Fruit fly (Drosophila melanogaster): ENCODE measurements around the gene hng3.
A peak's percentile ranks its signal among the peaks of the same experiment; 100 is the strongest.

hng3 gene

dm6 chr3L:776201-776600, 20.9 kb upstream of the hng3 start (continued):
- TF ChIP-seq unc-4 (GFP tag; IDR thresholded peaks at IDR 0.05; ENCODE audit: partially characterized antibody) (no peak), Dp (GFP tag; optimal IDR thresholded peaks at IDR 0.05) (no peak), D19B (GFP tag; optimal IDR thresholded peaks at IDR 0.05) (no peak), CG13296 (GFP tag; optimal IDR thresholded peaks at IDR 0.05) (no peak), CG33213 (GFP tag; optimal IDR thresholded peaks at IDR 0.05) (no peak), CG2712 (tag; optimal IDR thresholded peaks at IDR 0.05) (peak; percentile 21), ftz-f1 (GFP tag; optimal IDR thresholded peaks at IDR 0.05) (no peak), schlank (tag; optimal IDR thresholded peaks at IDR 0.05) (no peak), psq (GFP tag; optimal IDR thresholded peaks at IDR 0.05) (no peak), CkIIα-i1 (GFP tag; IDR thresholded peaks at IDR 0.05) (no peak), CG6854 (GFP tag; optimal IDR thresholded peaks at IDR 0.05) (no peak), Fer1 (GFP tag; optimal IDR thresholded peaks at IDR 0.05) (no peak), CG11398 (GFP tag; optimal IDR thresholded peaks at IDR 0.05) (no peak)

- TF ChIP-seq Rfx (GFP tag; IDR thresholded peaks at IDR 0.05) (peak; percentile 43; the same call in 1 of the 2 replicates), CG11723 (GFP tag; optimal IDR thresholded peaks at IDR 0.05) (no peak), esg (GFP tag; conservative IDR thresholded peaks at IDR 0.05) (no peak), Lim3 (GFP tag; IDR thresholded peaks at IDR 0.05) (no peak), gt (GFP tag; IDR thresholded peaks at IDR 0.05) (no peak), Dip3 (GFP tag; optimal IDR thresholded peaks at IDR 0.05) (no peak), luna (GFP tag; optimal IDR thresholded peaks at IDR 0.05) (no peak), Dip2 (GFP tag; IDR thresholded peaks at IDR 0.05) (no peak), CG10209 (GFP tag; optimal IDR thresholded peaks at IDR 0.05) (no peak), mirr (GFP tag; optimal IDR thresholded peaks at IDR 0.05) (no peak), unpg (GFP tag; optimal IDR thresholded peaks at IDR 0.05) (peak; percentile 6), CG34224 (GFP tag; IDR thresholded peaks at IDR 0.05; ENCODE audit: partially characterized antibody) (no peak), Elba2 (GFP tag; optimal IDR thresholded peaks at IDR 0.05) (no peak), pho (GFP tag; optimal IDR thresholded peaks at IDR 0.05) (no peak), CG10543 (GFP tag; optimal IDR thresholded peaks at IDR 0.05) (no peak), CG7839 (tag; optimal IDR thresholded peaks at IDR 0.05) (peak; percentile 1), CG12659 (GFP tag; optimal IDR thresholded peaks at IDR 0.05) (no peak), PHDP (tag; optimal IDR thresholded peaks at IDR 0.05) (no peak), CG14965 (GFP tag; optimal IDR thresholded peaks at IDR 0.05; ENCODE audit: borderline replicate concordance) (no peak), eyg (GFP tag; optimal IDR thresholded peaks at IDR 0.05) (no peak), slp2 (GFP tag; optimal IDR thresholded peaks at IDR 0.05) (no peak), Nf-YA (GFP tag; IDR thresholded peaks at IDR 0.05) (no peak), CG16779 (GFP tag; IDR thresholded peaks at IDR 0.05) (no peak), CG7271 (tag; optimal IDR thresholded peaks at IDR 0.05) (no peak), gce (GFP tag; IDR thresholded peaks at IDR 0.05) (no peak), stwl (tag; optimal IDR thresholded peaks at IDR 0.05) (peak; percentile 85), org-1 (GFP tag; optimal IDR thresholded peaks at IDR 0.05) (no peak), CG14441 (GFP tag; IDR thresholded peaks at IDR 0.05) (peak; percentile 48), ash1 (GFP tag; optimal IDR thresholded peaks at IDR 0.05) (no peak), Hr39 (optimal IDR thresholded peaks at IDR 0.05) (no peak), nom (GFP tag; optimal IDR thresholded peaks at IDR 0.05) (no peak), nau (GFP tag; optimal IDR thresholded peaks at IDR 0.05) (peak; percentile 16), Jarid2 (GFP tag; optimal IDR thresholded peaks at IDR 0.05) (no peak), Poxn (GFP tag; IDR thresholded peaks at IDR 0.05) (no peak), H2.0 (GFP tag; IDR thresholded peaks at IDR 0.05) (no peak), CG8359 (GFP tag; optimal IDR thresholded peaks at IDR 0.05; ENCODE audit: borderline replicate concordance) (no peak), CG15696 (tag; optimal IDR thresholded peaks at IDR 0.05) (no peak), CG34376 (GFP tag; optimal IDR thresholded peaks at IDR 0.05) (no peak), lbe (GFP tag; optimal IDR thresholded peaks at IDR 0.05) (no peak)
Measured at dm6 chr3L:775053-775355, 19.7 kb upstream of the hng3 start.

Measured in whole organism, embryonic.